Fruit fly (Drosophila melanogaster) whole organism, embryonic: Measurements from ENCODE around the gene CG43248.

Source experiments
- Bgb ChIP-seq: fragments of 200-800 bp; sonication (Bioruptor generic); IDR thresholded peaks from 2 replicates; pipeline ENCODE4 v1.3.6; 2022; ENCODE audit warnings: missing biosample characterization, missing genetic modification characterization; ENCODE audit not compliant: partially characterized antibody
- BtbVII ChIP-seq: fragments of 200-800 bp; sonication (Bioruptor generic); optimal IDR thresholded peaks from 3 replicates; lab custom pipeline; 2017; ENCODE audit warnings: missing biosample characterization, mild to moderate bottlenecking, missing genetic modification characterization
- CG10209 ChIP-seq: fragments of 200-800 bp; sonication (Bioruptor generic); optimal IDR thresholded peaks from 3 replicates; lab custom pipeline; 2017; ENCODE audit warnings: missing biosample characterization, mild to moderate bottlenecking, missing genetic modification characterization, missing genetic modification reagents
- CG10321 ChIP-seq: fragments of 200-800 bp; sonication (Bioruptor generic); IDR thresholded peaks from 2 replicates; pipeline ENCODE4 v1.3.6; 2022; ENCODE audit warnings: missing biosample characterization, missing genetic modification characterization
- CG10431 ChIP-seq: fragments of 200-800 bp; sonication (Bioruptor generic); optimal IDR thresholded peaks from 3 replicates; lab custom pipeline; 2018; ENCODE audit warnings: missing biosample characterization, mild to moderate bottlenecking, missing genetic modification characterization
- CG15601 ChIP-seq: fragments of 200-800 bp; sonication (Bioruptor generic); optimal IDR thresholded peaks from 3 replicates; lab custom pipeline; 2019; ENCODE audit warnings: missing biosample characterization, mild to moderate bottlenecking, missing genetic modification characterization, moderate library complexity
- CG15696 ChIP-seq: fragments of 200-800 bp; sonication (Bioruptor generic); optimal IDR thresholded peaks from 2 replicates; lab custom pipeline; 2019; ENCODE audit warnings: missing biosample characterization, mild to moderate bottlenecking, missing genetic modification characterization, moderate library complexity
- CG1602 ChIP-seq: fragments of 200-800 bp; sonication (Bioruptor generic); optimal IDR thresholded peaks from 3 replicates; lab custom pipeline; 2016; ENCODE audit warnings: missing biosample characterization, missing genetic modification characterization
- CG1647 ChIP-seq: fragments of 200-800 bp; sonication (Bioruptor generic); optimal IDR thresholded peaks from 3 replicates; lab custom pipeline; 2016; ENCODE audit warnings: missing biosample characterization, missing genetic modification characterization
- CG16813 ChIP-seq: fragments of 200-800 bp; sonication (Bioruptor generic); IDR thresholded peaks from 3 replicates; pipeline ENCODE4 v1.3.6; 2022; ENCODE audit warnings: missing biosample characterization, missing genetic modification characterization; ENCODE audit not compliant: partially characterized antibody
- CG17328 ChIP-seq: fragments of 200-800 bp; sonication (Bioruptor generic); IDR thresholded peaks from 2 replicates; pipeline ENCODE4 v1.3.6; 2022; ENCODE audit warnings: missing biosample characterization, missing genetic modification characterization
- CG17359 ChIP-seq: fragments of 200-800 bp; sonication (Bioruptor generic); optimal IDR thresholded peaks from 3 replicates; lab custom pipeline; 2018; ENCODE audit warnings: missing biosample characterization, mild to moderate bottlenecking, missing genetic modification characterization, moderate library complexity
- CG2678 ChIP-seq: fragments of 200-800 bp; sonication (Bioruptor generic); optimal IDR thresholded peaks from 3 replicates; lab custom pipeline; 2019; ENCODE audit warnings: missing biosample characterization, mild to moderate bottlenecking, missing genetic modification characterization, moderate library complexity
- CG30020 ChIP-seq: fragments of 200-800 bp; optimal IDR thresholded peaks from 2 replicates; lab custom pipeline; 2019; ENCODE audit warnings: missing biosample characterization, mild to moderate bottlenecking, missing genetic modification characterization, moderate library complexity
- CG3065 ChIP-seq: fragments of 200-800 bp; sonication (Bioruptor generic); optimal IDR thresholded peaks from 2 replicates; lab custom pipeline; 2016; ENCODE audit warnings: missing biosample characterization, missing genetic modification characterization
- CG34376 ChIP-seq: fragments of 200-800 bp; sonication (Bioruptor generic); optimal IDR thresholded peaks from 2 replicates; lab custom pipeline; 2018; ENCODE audit warnings: missing biosample characterization, mild to moderate bottlenecking, missing genetic modification characterization
- CG6175 ChIP-seq: fragments of 200-800 bp; sonication (Bioruptor generic); IDR thresholded peaks from 3 replicates; pipeline ENCODE4 v1.3.6; 2022; ENCODE audit warnings: missing biosample characterization, missing genetic modification characterization
- CG6272 ChIP-seq: fragments of 200-800 bp; sonication (Bioruptor generic); IDR thresholded peaks from 2 replicates; pipeline ENCODE4 v1.3.6; 2022; ENCODE audit warnings: missing biosample characterization, missing genetic modification characterization
- CG9437 ChIP-seq: fragments of 200-800 bp; sonication (Bioruptor generic); optimal IDR thresholded peaks from 2 replicates; lab custom pipeline; 2018; ENCODE audit warnings: missing biosample characterization, mild to moderate bottlenecking, missing genetic modification characterization
- Dll ChIP-seq: fragments of 200-800 bp; sonication (Bioruptor generic); IDR thresholded peaks from 4 replicates; pipeline ENCODE4 v1.3.6; 2022; ENCODE audit warnings: missing biosample characterization, missing genetic modification characterization; ENCODE audit not compliant: partially characterized antibody
- MTF-1 ChIP-seq: fragments of 200-800 bp; sonication (Bioruptor generic); optimal IDR thresholded peaks from 2 replicates; lab custom pipeline; 2018; ENCODE audit warnings: missing biosample characterization, mild to moderate bottlenecking, missing genetic modification characterization, borderline replicate concordance
- Meics ChIP-seq: fragments of 200-800 bp; sonication (Bioruptor generic); optimal IDR thresholded peaks from 2 replicates; lab custom pipeline; 2017; ENCODE audit warnings: missing biosample characterization, mild to moderate bottlenecking, missing genetic modification characterization
- Rfx ChIP-seq: fragments of 200-800 bp; sonication (Bioruptor generic); IDR thresholded peaks from 2 replicates; pipeline ENCODE4 v1.3.6; 2022; ENCODE audit warnings: missing biosample characterization, missing genetic modification characterization
- Side ChIP-seq: fragments of 200-800 bp; sonication (Bioruptor generic); optimal IDR thresholded peaks from 2 replicates; lab custom pipeline; 2016; ENCODE audit warnings: missing biosample characterization, missing genetic modification characterization
- Spps ChIP-seq: fragments of 200-800 bp; sonication (Bioruptor generic); optimal IDR thresholded peaks from 2 replicates; lab custom pipeline; 2018; ENCODE audit warnings: missing biosample characterization, mild to moderate bottlenecking, missing genetic modification characterization
- Taf1 ChIP-seq: fragments of 200-800 bp; sonication (Bioruptor generic); IDR thresholded peaks from 2 replicates; pipeline ENCODE4 v1.3.6; 2022; ENCODE audit warnings: missing biosample characterization, missing genetic modification characterization
- amos ChIP-seq: fragments of 200-800 bp; sonication (Bioruptor generic); IDR thresholded peaks from 2 replicates; pipeline ENCODE4 v1.3.6; 2022; ENCODE audit warnings: missing biosample characterization, missing genetic modification characterization; ENCODE audit not compliant: partially characterized antibody
- ara ChIP-seq: fragments of 200-800 bp; sonication (Bioruptor generic); IDR thresholded peaks from 2 replicates; pipeline ENCODE4 v1.3.6; 2022; ENCODE audit warnings: missing biosample characterization, missing genetic modification characterization
- bcd ChIP-seq: fragments of 200-800 bp; sonication (Bioruptor generic); optimal IDR thresholded peaks from 2 replicates; lab custom pipeline; 2017; ENCODE audit warnings: missing biosample characterization, mild to moderate bottlenecking, missing genetic modification characterization
- bigmax ChIP-seq: fragments of 200-800 bp; sonication (Bioruptor generic); optimal IDR thresholded peaks from 2 replicates; lab custom pipeline; 2018; ENCODE audit warnings: missing biosample characterization, mild to moderate bottlenecking, missing genetic modification characterization
- bsh ChIP-seq, 2 experiments: fragments of 200-800 bp; sonication (Bioruptor generic); optimal IDR thresholded peaks; 2 replicates each; lab custom pipeline; 2017 to 2018; ENCODE audit warnings: mild to moderate bottlenecking in 2 of 2, missing biosample characterization in 2 of 2, missing genetic modification characterization in 2 of 2, moderate library complexity in 1 of 2
- exex ChIP-seq: fragments of 200-800 bp; sonication (Bioruptor generic); optimal IDR thresholded peaks from 4 replicates; lab custom pipeline; 2018; ENCODE audit warnings: missing biosample characterization, mild to moderate bottlenecking, missing genetic modification characterization, moderate library complexity
- grn ChIP-seq: fragments of 200-800 bp; sonication (Bioruptor generic); optimal IDR thresholded peaks from 3 replicates; lab custom pipeline; 2017; ENCODE audit warnings: missing biosample characterization, missing genetic modification characterization
- p53 ChIP-seq: fragments of 200-800 bp; sonication (Bioruptor generic); optimal IDR thresholded peaks from 2 replicates; lab custom pipeline; 2016; ENCODE audit warnings: missing biosample characterization, missing genetic modification characterization
- peb ChIP-seq: fragments of 200-800 bp; sonication (Bioruptor generic); IDR thresholded peaks from 2 replicates; pipeline ENCODE4 v1.3.6; 2022; ENCODE audit warnings: missing biosample characterization, missing genetic modification characterization
- sens ChIP-seq: fragments of 200-800 bp; sonication (Bioruptor generic); peaks from one replicate; lab custom pipeline; 2016; ENCODE audit warnings: missing biosample characterization, missing genetic modification characterization
- sima ChIP-seq: fragments of 200-800 bp; sonication (Bioruptor generic); optimal IDR thresholded peaks from 2 replicates; lab custom pipeline; 2016; ENCODE audit warnings: missing biosample characterization, missing genetic modification characterization
- slou ChIP-seq: fragments of 200-800 bp; sonication (Bioruptor generic); optimal IDR thresholded peaks from 3 replicates; lab custom pipeline; 2016; ENCODE audit warnings: missing biosample characterization, missing genetic modification characterization
- stc ChIP-seq: fragments of 200-800 bp; sonication (Bioruptor generic); IDR thresholded peaks from 2 replicates; pipeline ENCODE4 v1.3.6; 2022; ENCODE audit warnings: missing biosample characterization, missing genetic modification characterization
- sug ChIP-seq: fragments of 200-800 bp; optimal IDR thresholded peaks from 2 replicates; lab custom pipeline; 2019; ENCODE audit warnings: missing biosample characterization, mild to moderate bottlenecking, missing genetic modification characterization, moderate library complexity
- tup ChIP-seq: fragments of 200-800 bp; sonication (Bioruptor generic); optimal IDR thresholded peaks from 2 replicates; lab custom pipeline; 2016; ENCODE audit warnings: missing biosample characterization, mild to moderate bottlenecking, missing genetic modification characterization, moderate library complexity

CG43248 gene

DNA sequence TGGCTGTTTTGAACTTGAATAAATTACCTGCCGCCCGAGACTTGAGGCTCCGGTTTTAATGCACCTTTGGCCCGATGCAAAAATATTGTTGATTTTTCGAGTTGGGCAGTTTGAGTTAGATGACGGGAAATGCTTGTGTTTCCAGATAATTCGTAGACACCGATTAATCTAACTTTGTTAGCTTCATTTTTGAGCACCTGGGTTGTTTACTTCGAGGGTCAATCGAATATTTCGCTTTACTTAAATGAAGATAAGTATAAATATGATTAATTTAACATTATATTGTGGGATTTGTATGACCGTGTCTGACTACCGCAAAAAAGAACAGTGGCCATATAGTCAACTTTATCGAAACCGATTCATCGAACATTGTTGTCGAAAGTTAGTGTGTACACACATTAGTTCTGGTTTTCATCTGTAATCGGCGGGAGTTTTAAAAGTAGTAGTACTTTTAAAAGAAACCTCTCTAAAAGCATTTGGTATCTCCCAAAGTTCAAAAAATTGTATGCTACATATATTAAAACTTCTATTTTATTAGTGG is 7.4 kb downstream of the CG43248 start, which contains the start of gene CG7945 (continued):
- TF ChIP-seq MTF-1 (no peak), peb (GFP tag; lab: Robert Waterston, UW) (no peak), CG10209 (GFP tag; lab: Kevin White, UChicago) (no peak), CG16813 (GFP tag; lab: Robert Waterston, UW) (peak; percentile 59; the same call in 2 of the 3 replicates), grn (GFP tag; lab: Kevin White, UChicago) (no peak), CG17328 (GFP tag; lab: Robert Waterston, UW) (no peak), CG6272 (no peak), bsh (GFP tag; optimal IDR thresholded peaks at IDR 0.05; lab: Kevin White, UChicago) (no peak), sug (tag; lab: Kevin White, UChicago) (peak; percentile 38), CG30020 (tag; lab: Kevin White, UChicago) (peak; percentile 29), tup (GFP tag; lab: Kevin White, UChicago) (no peak), CG15696 (no peak), Dll (GFP tag; lab: Robert Waterston, UW) (peak; percentile 68; the same call in 3 of the 4 replicates), CG10431 (GFP tag; lab: Kevin White, UChicago) (no peak), sima (GFP tag; lab: Kevin White, UChicago) (no peak), Bgb (GFP tag; lab: Robert Waterston, UW) (peak; percentile 70), Taf1 (GFP tag; lab: Robert Waterston, UW) (no peak), CG17359 (no peak), CG6175 (GFP tag; lab: Robert Waterston, UW) (no peak), exex (tag; lab: Kevin White, UChicago) (peak; percentile 29)
- TF ChIP-seq, all 482 proteins: peak for 71

DNA sequence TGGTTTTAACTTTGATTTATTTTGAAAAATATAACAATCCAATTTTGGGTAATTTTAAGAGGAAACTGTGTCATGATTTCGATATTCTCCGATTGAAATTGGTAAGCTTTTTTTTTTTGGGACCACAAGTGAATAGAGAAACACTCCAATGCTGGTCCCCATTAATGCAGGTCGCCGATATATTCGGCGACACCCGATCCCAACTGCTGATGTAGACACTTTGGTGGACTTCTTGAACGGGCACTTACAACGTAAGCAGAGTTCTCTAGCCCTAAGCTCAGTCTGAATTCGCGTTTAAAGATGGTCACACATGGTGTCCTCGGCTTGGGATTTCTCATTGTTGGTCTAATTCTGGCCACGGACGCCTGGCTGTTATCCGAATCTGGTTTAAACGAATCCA is 11.0 kb downstream of the CG43248 start, which contains the start of gene yellow-k:
yellow-k (plus strand) TSS at position 301 of the 400 bp plus-strand sequence.
- TF ChIP-seq bcd (no peak), Rfx (GFP tag; lab: Robert Waterston, UW) (no peak)

DNA sequence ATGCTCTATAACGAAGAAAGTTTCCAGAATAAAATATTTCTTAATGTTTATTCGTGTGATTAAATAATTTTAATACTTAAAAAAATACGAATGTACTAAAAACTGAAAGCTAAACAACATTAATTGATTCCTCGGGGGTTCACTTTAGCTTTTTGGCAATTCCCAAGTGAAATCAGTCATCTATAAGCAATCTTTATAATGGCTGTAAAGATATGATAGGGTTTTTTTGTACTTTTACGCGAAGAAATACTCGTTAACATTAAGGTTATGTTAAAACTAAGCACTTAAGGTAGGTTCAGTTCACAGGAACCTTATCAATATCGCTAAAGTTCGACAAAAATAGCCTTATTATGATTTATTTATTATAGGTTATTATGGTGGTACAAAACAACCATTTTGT is 11.4 kb downstream of the CG43248 start:
- peak; percentile 10 for TF ChIP-seq Meics
- TF ChIP-seq CG10209 (GFP tag; lab: Kevin White, UChicago): no peak
- no peak for TF ChIP-seq CG15601 (tag; lab: Kevin White, UChicago)
- TF ChIP-seq CG3065 (GFP tag; lab: Kevin White, UChicago): no peak
- TF ChIP-seq amos (GFP tag; lab: Robert Waterston, UW): no peak
- TF ChIP-seq CG1647 (GFP tag; lab: Kevin White, UChicago): no peak
- no peak for TF ChIP-seq Spps (tag; lab: Kevin White, UChicago)
- peak; percentile 66 for TF ChIP-seq CG2678 (tag; lab: Kevin White, UChicago)
- no peak for TF ChIP-seq ara (GFP tag; lab: Robert Waterston, UW)
- TF ChIP-seq sug (tag; lab: Kevin White, UChicago): peak; percentile 54
- TF ChIP-seq CG34376 (GFP tag; lab: Kevin White, UChicago): peak; percentile 62
- TF ChIP-seq BtbVII (GFP tag; lab: Kevin White, UChicago): peak; percentile 22
- no peak for TF ChIP-seq CG9437 (GFP tag; lab: Kevin White, UChicago)
- TF ChIP-seq bigmax: peak; percentile 74
- TF ChIP-seq CG10321 (GFP tag; lab: Robert Waterston, UW): no peak
- no peak for TF ChIP-seq p53 (GFP tag; lab: Kevin White, UChicago)
- peak; percentile 94 for TF ChIP-seq exex (tag; lab: Kevin White, UChicago)
- no peak for TF ChIP-seq stc (GFP tag; lab: Robert Waterston, UW)
- TF ChIP-seq Side (GFP tag; lab: Kevin White, UChicago): no peak
- peak; percentile 57 for TF ChIP-seq sens (GFP tag; lab: Kevin White, UChicago)
- TF ChIP-seq CG1602 (GFP tag; lab: Kevin White, UChicago): no peak
- no peak for TF ChIP-seq slou (GFP tag; lab: Kevin White, UChicago)
- TF ChIP-seq, all 482 proteins: peak for 8
